Worm (Caenorhabditis elegans): ENCODE results near the gene mltn-13.
A peak's percentile ranks its signal among the peaks of the same experiment; 100 is the strongest.

The mltn-13 gene

DNA sequence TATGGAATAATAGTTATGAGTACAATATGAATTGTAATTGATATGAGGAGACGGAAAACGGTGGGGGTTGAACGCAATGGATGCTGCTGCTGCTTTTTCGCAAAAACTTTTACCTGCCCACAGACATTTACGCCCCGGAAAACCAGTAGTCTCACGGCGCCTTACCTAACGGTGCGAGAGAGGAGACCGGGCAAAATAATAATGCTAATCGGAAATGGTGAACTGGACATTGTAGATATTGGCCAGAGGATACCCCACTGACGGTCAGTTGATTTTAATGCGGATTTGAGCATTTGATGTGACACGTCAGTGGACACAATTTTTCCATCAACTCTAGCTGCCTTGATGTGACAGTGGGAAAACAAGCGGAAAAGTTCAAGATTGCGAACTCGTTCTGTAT, at the start of gene mltn-13:
Gene mltn-13 (minus strand): TSS at position 101 of the 400 bp plus-strand sequence.
- no peak for TF ChIP-seq fkh-6 (tag; optimal IDR thresholded peaks at IDR 0.05)
- TF ChIP-seq ceh-31 (tag; optimal IDR thresholded peaks at IDR 0.05) = no peak
- TF ChIP-seq odd-2 (tag; optimal IDR thresholded peaks at IDR 0.05) = no peak

DNA sequence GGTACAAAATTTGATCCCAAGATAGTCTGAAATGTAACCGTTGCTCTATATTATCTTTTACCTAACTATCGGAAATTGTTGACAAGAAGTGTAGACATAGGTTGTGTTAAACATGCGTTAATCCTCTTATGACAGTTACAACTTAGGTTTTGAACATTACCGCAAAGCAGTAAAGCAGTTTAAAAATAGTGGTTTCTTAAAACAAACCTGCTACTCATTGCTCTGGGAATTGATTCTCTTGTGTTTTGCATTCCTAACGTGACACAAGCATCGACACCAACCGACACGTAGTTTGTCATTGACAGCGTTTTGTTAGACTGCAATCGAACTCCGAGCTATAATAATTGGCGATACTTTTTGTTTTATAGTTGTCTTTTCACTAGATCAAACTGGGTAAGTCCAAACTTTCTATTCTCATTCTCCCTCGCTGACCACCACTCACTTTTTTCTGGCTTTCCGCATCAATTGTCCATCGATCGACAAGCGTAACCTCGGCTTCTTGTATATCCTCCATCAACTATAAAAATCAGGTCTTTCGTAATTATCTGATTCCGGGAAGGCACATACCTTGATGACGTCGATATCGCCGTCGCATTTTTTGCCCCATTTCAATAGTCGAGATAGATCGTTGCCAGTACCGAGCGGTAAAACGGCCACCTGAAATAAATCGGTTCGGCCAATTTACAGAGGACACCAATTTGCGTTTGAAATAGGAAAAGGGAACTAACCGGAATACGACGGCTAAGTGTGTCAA, 47.8 kb upstream of the mltn-13 start:
- TF ChIP-seq ceh-31 (tag; optimal IDR thresholded peaks at IDR 0.05) (no peak), ceh-2 (tag; optimal IDR thresholded peaks at IDR 0.05) (no peak), ceh-6 (GFP tag; optimal IDR thresholded peaks at IDR 0.05) (no peak), zip-5 (tag; optimal IDR thresholded peaks at IDR 0.05) (no peak), pros-1 (tag; optimal IDR thresholded peaks at IDR 0.05) (no peak)

DNA sequence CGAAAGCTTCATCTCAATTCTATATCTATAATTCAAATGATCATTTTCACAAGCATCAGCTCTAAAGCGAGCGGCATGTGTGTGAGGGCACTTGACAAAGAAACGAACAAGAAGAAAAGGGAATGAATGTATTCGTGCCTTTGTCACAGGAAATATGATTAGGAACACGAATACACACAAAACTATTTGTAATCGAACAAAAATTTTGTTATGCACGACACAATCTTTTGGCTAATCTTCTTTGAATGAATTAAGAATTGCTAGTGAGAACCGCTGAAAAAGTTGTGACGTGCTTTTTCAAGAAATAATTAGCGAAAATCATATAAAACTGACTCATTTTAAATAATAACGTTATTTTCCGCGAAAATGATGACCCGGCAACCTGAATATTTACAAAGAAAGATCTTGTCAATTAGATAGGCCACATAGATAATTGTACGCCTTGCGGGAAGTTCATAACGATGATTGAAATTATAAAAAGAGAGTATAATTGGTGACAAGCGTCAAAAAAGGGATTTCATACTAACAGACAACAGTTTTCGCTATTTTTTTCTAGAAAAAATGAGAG, 45.3 kb upstream of the mltn-13 start:
- TF ChIP-seq unc-42 (tag; optimal IDR thresholded peaks at IDR 0.05) (peak; percentile 60), dve-1 (tag; optimal IDR thresholded peaks at IDR 0.05) (no peak)

DNA sequence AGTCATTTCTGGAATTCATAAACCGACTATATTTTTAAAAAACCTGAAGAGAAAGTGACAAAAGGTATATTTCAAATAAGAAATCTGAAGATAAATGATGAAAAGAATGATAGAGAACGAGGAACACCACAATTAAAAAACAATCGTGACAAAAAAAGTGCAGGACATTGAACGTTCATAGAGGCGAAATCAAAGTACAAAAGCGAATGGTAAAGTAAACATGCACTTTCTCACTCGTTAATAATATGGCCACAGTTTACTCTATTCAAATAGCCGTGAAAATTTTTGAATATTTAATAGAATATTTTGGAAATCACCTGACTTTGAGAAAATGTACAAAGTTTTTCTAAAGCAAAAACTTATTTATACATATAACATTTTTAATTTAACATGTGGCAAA, 44.0 kb upstream of the mltn-13 start, which contains the start of gene F46H6.5:
Gene F46H6.5 (minus strand): TSS at position 10 of the 400 bp plus-strand sequence.
- no peak for TF ChIP-seq Y22D7AL.16 (tag; optimal IDR thresholded peaks at IDR 0.05)
- TF ChIP-seq sox-2 (GFP tag; IDR thresholded peaks at IDR 0.05) = no peak
- no peak for TF ChIP-seq ref-2 (tag; optimal IDR thresholded peaks at IDR 0.05)
- no peak for TF ChIP-seq pag-3 (tag; optimal IDR thresholded peaks at IDR 0.05; ENCODE audit: borderline replicate concordance)
- no peak for TF ChIP-seq hlh-15 (tag; optimal IDR thresholded peaks at IDR 0.05)
- TF ChIP-seq unc-42 (tag; optimal IDR thresholded peaks at IDR 0.05) = no peak
- no peak for TF ChIP-seq sox-4 (tag; optimal IDR thresholded peaks at IDR 0.05)
- no peak for TF ChIP-seq ttx-3 (tag; optimal IDR thresholded peaks at IDR 0.05)
- no peak for TF ChIP-seq dmd-4 (tag; optimal IDR thresholded peaks at IDR 0.05; ENCODE audit: borderline replicate concordance)
- no peak for TF ChIP-seq unc-86 (tag; optimal IDR thresholded peaks at IDR 0.05)
- TF ChIP-seq pros-1 (tag; optimal IDR thresholded peaks at IDR 0.05) = no peak
- TF ChIP-seq ztf-16 (tag; optimal IDR thresholded peaks at IDR 0.05) = no peak
- TF ChIP-seq ceh-48 (tag; optimal IDR thresholded peaks at IDR 0.05) = no peak

DNA sequence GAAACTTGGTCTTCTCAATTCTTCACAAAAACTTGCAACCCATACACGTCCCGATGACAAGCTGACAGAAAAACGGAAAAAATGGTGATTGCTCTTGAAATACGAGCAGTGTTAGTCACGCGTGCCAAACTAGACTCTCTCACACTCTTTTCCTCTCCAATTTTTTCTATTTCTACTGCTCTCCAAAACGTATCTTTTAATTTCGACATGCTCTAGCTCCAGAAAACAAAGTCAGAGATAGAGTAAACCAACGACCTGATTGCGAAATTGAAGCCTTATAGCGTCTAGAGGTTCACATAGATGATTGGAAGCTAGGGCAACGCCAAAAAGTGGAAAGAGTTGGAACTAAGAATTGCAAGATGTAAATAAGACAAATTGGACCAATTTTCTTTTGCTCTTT, 42.2 kb upstream of the mltn-13 start:
- TF ChIP-seq mec-3 (tag; optimal IDR thresholded peaks at IDR 0.05; ENCODE audit: borderline replicate concordance) = no peak
- TF ChIP-seq zip-5 (tag; optimal IDR thresholded peaks at IDR 0.05) = no peak
- TF ChIP-seq ceh-9 (tag; optimal IDR thresholded peaks at IDR 0.05) = no peak
- TF ChIP-seq dve-1 (tag; optimal IDR thresholded peaks at IDR 0.05) = no peak
- no peak for TF ChIP-seq C38D4.7 (GFP tag; optimal IDR thresholded peaks at IDR 0.05)
- no peak for TF ChIP-seq hlh-8 (tag; optimal IDR thresholded peaks at IDR 0.05)
- TF ChIP-seq pax-1 (tag; optimal IDR thresholded peaks at IDR 0.05) = no peak
- TF ChIP-seq ceh-45 (GFP tag; IDR thresholded peaks at IDR 0.05) = no peak
- TF ChIP-seq pha-4 (tag; optimal IDR thresholded peaks at IDR 0.05) = no peak
- TF ChIP-seq elt-2 (tag; optimal IDR thresholded peaks at IDR 0.05) = no peak
- TF ChIP-seq sox-4 (tag; optimal IDR thresholded peaks at IDR 0.05) = no peak
- TF ChIP-seq K09A11.1 (tag; optimal IDR thresholded peaks at IDR 0.05; ENCODE audit: insufficient read depth) = no peak

DNA sequence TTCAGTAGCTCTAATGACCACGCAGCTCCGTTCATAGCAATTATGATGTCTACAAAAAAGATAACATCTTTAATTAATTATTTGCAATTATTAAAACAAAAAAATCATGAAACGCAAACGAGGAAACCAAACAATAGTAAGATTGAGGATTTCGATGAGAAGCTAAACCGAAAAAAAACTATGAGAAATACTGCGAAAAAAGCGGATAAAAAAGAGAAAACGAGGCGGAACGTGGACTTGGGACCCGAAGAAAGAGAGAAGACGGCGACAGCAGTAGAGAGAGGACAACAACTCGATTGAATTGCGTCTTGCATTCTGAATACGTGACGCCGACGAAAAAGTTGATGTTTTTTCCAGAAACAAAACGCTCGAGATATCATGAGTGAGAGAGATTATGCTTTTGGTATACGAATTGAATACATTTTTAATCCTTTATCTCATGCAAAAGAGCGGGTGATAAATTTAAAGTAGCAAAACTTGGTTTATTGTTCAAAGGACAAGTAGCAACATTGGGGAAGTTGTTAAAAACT, 40.7 kb upstream of the mltn-13 start, which contains the start of gene ncr-1:
Gene ncr-1 (minus strand): TSS at position 51 of the 530 bp plus-strand sequence.
- TF ChIP-seq pag-3 (tag; optimal IDR thresholded peaks at IDR 0.05; ENCODE audit: borderline replicate concordance) (no peak), sox-4 (tag; optimal IDR thresholded peaks at IDR 0.05) (no peak), mec-3 (tag; optimal IDR thresholded peaks at IDR 0.05; ENCODE audit: borderline replicate concordance) (no peak), hlh-8 (tag; optimal IDR thresholded peaks at IDR 0.05) (no peak), ceh-18 (tag; optimal IDR thresholded peaks at IDR 0.05) (no peak), sox-2 (GFP tag; IDR thresholded peaks at IDR 0.05) (no peak), ceh-14 (tag; optimal IDR thresholded peaks at IDR 0.05) (no peak), hlh-30 (tag; optimal IDR thresholded peaks at IDR 0.05; ENCODE audit: insufficient read depth) (no peak), ceh-22 (tag; optimal IDR thresholded peaks at IDR 0.05) (no peak), K09A11.1 (tag; optimal IDR thresholded peaks at IDR 0.05; ENCODE audit: insufficient read depth) (no peak), Y22D7AL.16 (tag; optimal IDR thresholded peaks at IDR 0.05) (no peak), che-1 (tag; optimal IDR thresholded peaks at IDR 0.05) (no peak), ceh-19 (GFP tag; optimal IDR thresholded peaks at IDR 0.05) (no peak)

Data from whole organism, late embryonic.